Fruit fly (Drosophila melanogaster) whole organism, embryonic: Measurements from ENCODE around the gene GILT3.

Experiments used
- Adf1 ChIP-seq: fragments of 200-800 bp; sonication (Bioruptor generic); IDR thresholded peaks from 2 replicates; pipeline ENCODE4 v1.3.6; 2022; ENCODE audit warnings: missing biosample characterization, missing genetic modification characterization
- BtbVII ChIP-seq: fragments of 200-800 bp; sonication (Bioruptor generic); optimal IDR thresholded peaks from 3 replicates; lab custom pipeline; 2017; ENCODE audit warnings: missing biosample characterization, mild to moderate bottlenecking, missing genetic modification characterization
- CG1024 ChIP-seq: fragments of 200-800 bp; sonication (Bioruptor generic); IDR thresholded peaks from 2 replicates; pipeline ENCODE4 v1.3.6; 2022; ENCODE audit warnings: missing biosample characterization, missing genetic modification characterization
- CG12071 ChIP-seq: fragments of 200-800 bp; sonication (Bioruptor generic); optimal IDR thresholded peaks from 3 replicates; lab custom pipeline; 2018; ENCODE audit warnings: missing biosample characterization, mild to moderate bottlenecking, missing genetic modification characterization
- CG12769 ChIP-seq: fragments of 200-800 bp; sonication (Bioruptor generic); optimal IDR thresholded peaks from 2 replicates; lab custom pipeline; 2019; ENCODE audit warnings: missing biosample characterization, mild to moderate bottlenecking, missing genetic modification characterization, moderate library complexity
- CG12942 ChIP-seq: fragments of 200-800 bp; sonication (Bioruptor generic); optimal IDR thresholded peaks from 3 replicates; lab custom pipeline; 2016; ENCODE audit warnings: missing biosample characterization, missing genetic modification characterization
- CG14050 ChIP-seq: fragments of 200-800 bp; sonication (Bioruptor generic); IDR thresholded peaks from 3 replicates; pipeline ENCODE4 v1.3.6; 2022; ENCODE audit warnings: missing biosample characterization, missing genetic modification characterization
- CG15479 ChIP-seq: fragments of 200-800 bp; sonication (Bioruptor generic); optimal IDR thresholded peaks from 3 replicates; lab custom pipeline; 2019; ENCODE audit warnings: missing biosample characterization, mild to moderate bottlenecking, missing genetic modification characterization, moderate library complexity
- CG1832 ChIP-seq: fragments of 200-800 bp; sonication (Bioruptor generic); optimal IDR thresholded peaks from 2 replicates; lab custom pipeline; 2017; ENCODE audit warnings: missing biosample characterization, mild to moderate bottlenecking, missing genetic modification characterization, inconsistent platforms
- CG2120 ChIP-seq: fragments of 200-800 bp; sonication (Bioruptor generic); optimal IDR thresholded peaks from 3 replicates; lab custom pipeline; 2016; ENCODE audit warnings: missing biosample characterization, missing genetic modification characterization
- CG3065 ChIP-seq: fragments of 200-800 bp; sonication (Bioruptor generic); optimal IDR thresholded peaks from 2 replicates; lab custom pipeline; 2016; ENCODE audit warnings: missing biosample characterization, missing genetic modification characterization
- CG3281 ChIP-seq: fragments of 200-800 bp; sonication (Bioruptor generic); optimal IDR thresholded peaks from 3 replicates; lab custom pipeline; 2017; ENCODE audit warnings: missing biosample characterization, mild to moderate bottlenecking, missing genetic modification characterization
- CG4360 ChIP-seq: fragments of 200-800 bp; sonication (Bioruptor generic); IDR thresholded peaks from 2 replicates; pipeline ENCODE4 v1.3.6; 2022; ENCODE audit warnings: missing biosample characterization, missing genetic modification characterization
- CG4424 ChIP-seq: fragments of 200-800 bp; sonication (Bioruptor generic); optimal IDR thresholded peaks from 3 replicates; lab custom pipeline; 2016; ENCODE audit warnings: missing biosample characterization, missing genetic modification characterization
- CG7357 ChIP-seq: fragments of 200-800 bp; sonication (Bioruptor generic); IDR thresholded peaks from 3 replicates; pipeline ENCODE4 v1.3.6; 2022; ENCODE audit warnings: missing biosample characterization, missing genetic modification characterization
- CG7963 ChIP-seq: fragments of 200-800 bp; sonication (Bioruptor generic); IDR thresholded peaks from 3 replicates; pipeline ENCODE4 v1.3.6; 2022; ENCODE audit warnings: missing biosample characterization, missing genetic modification characterization; ENCODE audit not compliant: partially characterized antibody
- CG8290 ChIP-seq, 3 experiments: fragments of 200-800 bp; sonication (Bioruptor generic); optimal IDR thresholded peaks; 2 replicates each; lab custom pipeline; 2016 to 2019; ENCODE audit warnings: missing biosample characterization in 3 of 3, missing genetic modification characterization in 3 of 3, mild to moderate bottlenecking in 2 of 3, moderate library complexity in 1 of 3
- ERR ChIP-seq: fragments of 200-800 bp; sonication (Bioruptor generic); optimal IDR thresholded peaks from 2 replicates; lab custom pipeline; 2016; ENCODE audit warnings: missing biosample characterization, missing genetic modification characterization
- Ets65A ChIP-seq: fragments of 200-800 bp; sonication (Bioruptor generic); peaks from one replicate; lab custom pipeline; 2016; ENCODE audit warnings: missing biosample characterization, missing genetic modification characterization
- H2.0 ChIP-seq: fragments of 200-800 bp; sonication (Bioruptor generic); IDR thresholded peaks from 2 replicates; pipeline ENCODE4 v1.3.6; 2022; ENCODE audit warnings: missing biosample characterization, missing genetic modification characterization
- HHEX ChIP-seq: fragments of 200-800 bp; sonication (Bioruptor generic); optimal IDR thresholded peaks from 3 replicates; lab custom pipeline; 2017; ENCODE audit warnings: missing biosample characterization, mild to moderate bottlenecking, missing genetic modification characterization, missing genetic modification reagents
- Jarid2 ChIP-seq: fragments of 200-800 bp; sonication (Bioruptor generic); optimal IDR thresholded peaks from 3 replicates; lab custom pipeline; 2017; ENCODE audit warnings: mild to moderate bottlenecking, missing biosample characterization, missing genetic modification reagents, missing genetic modification characterization
- Meics ChIP-seq: fragments of 200-800 bp; sonication (Bioruptor generic); optimal IDR thresholded peaks from 2 replicates; lab custom pipeline; 2017; ENCODE audit warnings: missing biosample characterization, mild to moderate bottlenecking, missing genetic modification characterization
- Mes4 ChIP-seq: fragments of 200-800 bp; sonication (Bioruptor generic); optimal IDR thresholded peaks from 2 replicates; lab custom pipeline; 2016; ENCODE audit warnings: missing biosample characterization, missing genetic modification characterization
- Nf-YA ChIP-seq: fragments of 200-800 bp; sonication (Bioruptor generic); IDR thresholded peaks from 2 replicates; pipeline ENCODE4 v1.3.6; 2022; ENCODE audit warnings: missing biosample characterization, missing genetic modification characterization
- Oaz ChIP-seq: fragments of 200-800 bp; sonication (Bioruptor generic); IDR thresholded peaks from 2 replicates; pipeline ENCODE4 v1.3.6; 2022; ENCODE audit warnings: missing biosample characterization, missing genetic modification characterization
- Stat92E ChIP-seq, 3 experiments: fragments of >200 bp in 2 of 3; fragments of 200-800 bp in 1 of 3; sonication (Bioruptor generic) in 1 of 3; optimal IDR thresholded peaks; 2 replicates each; lab custom pipeline; 2017 to 2019; ENCODE audit warnings: missing biosample characterization in 3 of 3, missing genetic modification characterization in 3 of 3, mild to moderate bottlenecking in 1 of 3, moderate library complexity in 1 of 3
- al ChIP-seq: fragments of 200-800 bp; sonication (Bioruptor generic); IDR thresholded peaks from 2 replicates; pipeline ENCODE4 v1.3.6; 2022; ENCODE audit warnings: missing biosample characterization, missing genetic modification characterization
- bbx ChIP-seq: fragments of 200-800 bp; sonication (Bioruptor generic); IDR thresholded peaks from 2 replicates; pipeline ENCODE4 v1.3.6; 2022; ENCODE audit warnings: missing biosample characterization, missing genetic modification characterization; ENCODE audit not compliant: partially characterized antibody
- bigmax ChIP-seq: fragments of 200-800 bp; sonication (Bioruptor generic); optimal IDR thresholded peaks from 2 replicates; lab custom pipeline; 2018; ENCODE audit warnings: missing biosample characterization, mild to moderate bottlenecking, missing genetic modification characterization
- corto ChIP-seq: fragments of 200-800 bp; sonication (Bioruptor generic); optimal IDR thresholded peaks from 2 replicates; lab custom pipeline; 2016; ENCODE audit warnings: missing biosample characterization, mild to moderate bottlenecking, missing genetic modification characterization, moderate library complexity
- croc ChIP-seq: fragments of 200-800 bp; sonication (Bioruptor generic); conservative IDR thresholded peaks from 3 replicates; pipeline ENCODE4 v1.3.6; 2022; ENCODE audit warnings: missing biosample characterization, missing genetic modification characterization
- dati ChIP-seq: fragments of 200-800 bp; sonication (Bioruptor generic); IDR thresholded peaks from 2 replicates; pipeline ENCODE4 v1.3.6; 2022; ENCODE audit warnings: missing biosample characterization, missing genetic modification characterization
- dimm ChIP-seq: fragments of 200-800 bp; sonication (Bioruptor generic); IDR thresholded peaks from 2 replicates; pipeline ENCODE4 v1.3.6; 2022; ENCODE audit warnings: missing biosample characterization, missing genetic modification characterization
- ewg ChIP-seq: fragments of 200-800 bp; sonication (Bioruptor generic); optimal IDR thresholded peaks from 3 replicates; lab custom pipeline; 2017; ENCODE audit warnings: mild to moderate bottlenecking, missing biosample characterization, missing genetic modification reagents, missing genetic modification characterization
- eyg ChIP-seq: fragments of 200-800 bp; sonication (Bioruptor generic); optimal IDR thresholded peaks from 3 replicates; lab custom pipeline; 2016; ENCODE audit warnings: missing biosample characterization, missing genetic modification characterization
- fru ChIP-seq: fragments of >200 bp; optimal IDR thresholded peaks from 2 replicates; lab custom pipeline; 2017
- gt ChIP-seq: fragments of 200-800 bp; sonication (Bioruptor generic); IDR thresholded peaks from 2 replicates; pipeline ENCODE4 v1.3.6; 2022; ENCODE audit warnings: missing biosample characterization, missing genetic modification characterization
- kni ChIP-seq: fragments of 200-800 bp; sonication (Bioruptor generic); optimal IDR thresholded peaks from 3 replicates; lab custom pipeline; 2017; ENCODE audit warnings: mild to moderate bottlenecking, missing biosample characterization, missing genetic modification reagents, missing genetic modification characterization
- lmd ChIP-seq: fragments of 200-800 bp; sonication (Bioruptor generic); IDR thresholded peaks from 2 replicates; pipeline ENCODE4 v1.3.6; 2022; ENCODE audit warnings: missing biosample characterization, missing genetic modification characterization
- oc ChIP-seq: fragments of 200-800 bp; sonication (Bioruptor generic); optimal IDR thresholded peaks from 2 replicates; lab custom pipeline; 2018; ENCODE audit warnings: missing biosample characterization, mild to moderate bottlenecking, missing genetic modification characterization, moderate library complexity
- otp ChIP-seq: fragments of 200-800 bp; sonication (Bioruptor generic); IDR thresholded peaks from 3 replicates; pipeline ENCODE4, ENCODE4 v1.3.6; 2022; ENCODE audit warnings: missing biosample characterization, missing genetic modification characterization
- pita ChIP-seq: fragments of 200-800 bp; sonication (Bioruptor generic); optimal IDR thresholded peaks from 2 replicates; lab custom pipeline; 2017; ENCODE audit warnings: missing biosample characterization, mild to moderate bottlenecking, missing genetic modification characterization
- schlank ChIP-seq: fragments of 200-800 bp; sonication (Bioruptor generic); optimal IDR thresholded peaks from 2 replicates; lab custom pipeline; 2018; ENCODE audit warnings: missing biosample characterization, mild to moderate bottlenecking, missing genetic modification characterization
- seq ChIP-seq: fragments of 200-800 bp; sonication (Bioruptor generic); IDR thresholded peaks from 2 replicates; pipeline ENCODE4 v1.3.6; 2022; ENCODE audit warnings: missing biosample characterization, missing genetic modification characterization
- slbo ChIP-seq: fragments of 200-800 bp; sonication (Bioruptor generic); IDR thresholded peaks from 2 replicates; pipeline ENCODE4 v1.3.6; 2022; ENCODE audit warnings: missing biosample characterization, missing genetic modification characterization
- stwl ChIP-seq: fragments of 200-800 bp; sonication (Bioruptor generic); optimal IDR thresholded peaks from 3 replicates; lab custom pipeline; 2018; ENCODE audit warnings: missing biosample characterization, mild to moderate bottlenecking, missing genetic modification characterization, moderate library complexity
- tap ChIP-seq: fragments of 200-800 bp; optimal IDR thresholded peaks from 3 replicates; lab custom pipeline; 2019; ENCODE audit warnings: missing biosample characterization, mild to moderate bottlenecking, missing genetic modification characterization, moderate library complexity
- tio ChIP-seq: fragments of 200-800 bp; sonication (Bioruptor generic); optimal IDR thresholded peaks from 2 replicates; lab custom pipeline; 2017; ENCODE audit warnings: missing biosample characterization, missing genetic modification characterization, inconsistent platforms

Gene GILT3

dm6 chr3R:23669401-23670216, 7.5 kb upstream of the GILT3 start, which contains the start of gene CG31145 (continued):
- TF ChIP-seq CG15479, result peak; percentile 65
- peak; percentile 94 for TF ChIP-seq dati (GFP tag; lab: Robert Waterston, UW)
- peak; percentile 99 for TF ChIP-seq seq (GFP tag; lab: Robert Waterston, UW)
- peak; percentile 98 for TF ChIP-seq schlank (tag; lab: Kevin White, UChicago)
- TF ChIP-seq Adf1 (GFP tag; lab: Robert Waterston, UW), result peak; percentile 97
- no peak for TF ChIP-seq fru (lab: Kevin White, UChicago)
- TF ChIP-seq croc (GFP tag; lab: Robert Waterston, UW), result peak; percentile 99
- peak; percentile 97 for TF ChIP-seq Jarid2 (GFP tag; lab: Kevin White, UChicago)
- TF ChIP-seq CG12942 (GFP tag; lab: Kevin White, UChicago), result peak; percentile 99
- peak; percentile 97 for TF ChIP-seq otp (GFP tag; lab: Robert Waterston, UW)
- TF ChIP-seq H2.0 (GFP tag; lab: Robert Waterston, UW), result peak; percentile 99
- peak; percentile 99 for TF ChIP-seq slbo (GFP tag; lab: Robert Waterston, UW)
- peak; percentile 99 for TF ChIP-seq eyg (GFP tag; lab: Kevin White, UChicago)
- peak; percentile 88 for TF ChIP-seq CG4360
- peak; percentile 92 for TF ChIP-seq kni (GFP tag; lab: Kevin White, UChicago)
- peak; percentile 100 for TF ChIP-seq CG4424 (GFP tag; lab: Kevin White, UChicago)
- TF ChIP-seq bbx (GFP tag; lab: Robert Waterston, UW), result peak; percentile 62; the same call in 1 of the 2 replicates
- TF ChIP-seq CG8290 (GFP tag; optimal IDR thresholded peaks at IDR 0.05; lab: Kevin White, UChicago), result peak; percentile 98
- peak; percentile 91 to 98 for TF ChIP-seq CG8290 (tag; optimal IDR thresholded peaks at IDR 0.05; lab: Kevin White, UChicago)
- TF ChIP-seq ewg (GFP tag; lab: Kevin White, UChicago), result peak; percentile 99
- peak; percentile 99 for TF ChIP-seq Oaz (GFP tag; lab: Robert Waterston, UW)
- peak; percentile 99 for TF ChIP-seq CG3065 (GFP tag; lab: Kevin White, UChicago)
- no peak for TF ChIP-seq pita (GFP tag; lab: Kevin White, UChicago)
- peak; percentile 99 for TF ChIP-seq BtbVII (GFP tag; lab: Kevin White, UChicago)
- TF ChIP-seq CG7963 (GFP tag; lab: Robert Waterston, UW), result 0 out of 3 replicates have a peak, but pooled peaks have one; percentile 47
- TF ChIP-seq Ets65A (GFP tag; lab: Kevin White, UChicago), result peak; percentile 100
- TF ChIP-seq CG2120 (GFP tag; lab: Kevin White, UChicago), result peak; percentile 100
- peak; percentile 99 for TF ChIP-seq tap (tag; lab: Kevin White, UChicago)
- peak; percentile 83 for TF ChIP-seq bigmax
- TF ChIP-seq Meics (GFP tag; lab: Kevin White, UChicago), result peak; percentile 100
- peak; percentile 98 for TF ChIP-seq Nf-YA (GFP tag; lab: Robert Waterston, UW)
- TF ChIP-seq CG3281, result peak; percentile 100
- peak; percentile 92 for TF ChIP-seq CG1024 (GFP tag; lab: Robert Waterston, UW)
- peak; percentile 99 for TF ChIP-seq Mes4 (GFP tag; lab: Kevin White, UChicago)
- TF ChIP-seq lmd (GFP tag; lab: Robert Waterston, UW), result peak; percentile 100
- TF ChIP-seq CG1832 (GFP tag; lab: Kevin White, UChicago), result no peak
- peak in 1 of 3 experiments; percentile 94 for TF ChIP-seq Stat92E (GFP tag; optimal IDR thresholded peaks at IDR 0.05; lab: Kevin White, UChicago)
- peak; percentile 99 for TF ChIP-seq ERR (GFP tag; lab: Kevin White, UChicago)
- peak; percentile 99 for TF ChIP-seq al (GFP tag; lab: Robert Waterston, UW)
- peak; percentile 99 for TF ChIP-seq CG12071 (GFP tag; lab: Kevin White, UChicago)
- peak; percentile 96 for TF ChIP-seq dimm (GFP tag; lab: Robert Waterston, UW)
- peak; percentile 97 for TF ChIP-seq gt (GFP tag; lab: Robert Waterston, UW)
- TF ChIP-seq CG7357 (GFP tag; lab: Robert Waterston, UW), result peak; percentile 98
- peak; percentile 99 for TF ChIP-seq oc (tag; lab: Kevin White, UChicago)
- TF ChIP-seq CG12769 (tag; lab: Kevin White, UChicago), result peak; percentile 99
- peak; percentile 100 for TF ChIP-seq tio (GFP tag; lab: Kevin White, UChicago)
- TF ChIP-seq corto (GFP tag; lab: Kevin White, UChicago), result peak; percentile 96
- peak; percentile 99 for TF ChIP-seq HHEX (GFP tag; lab: Kevin White, UChicago)
- peak; percentile 99 for TF ChIP-seq CG14050 (GFP tag; lab: Robert Waterston, UW)
- peak; percentile 31 for TF ChIP-seq stwl (tag; lab: Kevin White, UChicago)
